Fruit fly (Drosophila melanogaster): Measurements from ENCODE around the gene FarO.

DNA sequence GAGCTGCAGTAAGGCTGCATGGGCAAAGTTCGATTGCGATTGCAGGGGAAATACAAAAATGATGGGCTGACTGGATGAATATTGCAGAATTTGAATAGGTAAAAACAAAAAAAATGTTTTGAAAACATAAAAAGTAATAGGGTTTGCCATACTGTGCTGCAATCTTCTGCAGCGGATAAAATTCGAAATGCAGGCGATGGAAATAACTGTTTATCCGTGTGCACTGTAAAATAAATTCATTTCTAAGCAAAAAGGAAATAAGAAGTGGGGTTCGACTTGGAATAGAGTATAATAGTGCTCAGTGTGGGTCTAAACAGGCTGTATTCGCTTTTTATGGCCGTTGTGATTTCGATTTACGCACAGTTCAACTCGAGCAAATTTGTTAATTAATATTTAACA is 9.9 kb downstream of the FarO start, which contains the start of gene CG14053:
- no peak for TF ChIP-seq pan (optimal IDR thresholded peaks at IDR 0.05)
- no peak for TF ChIP-seq psq (optimal IDR thresholded peaks at IDR 0.05)
- no peak for TF ChIP-seq Dll (optimal IDR thresholded peaks at IDR 0.05)
- no peak for TF ChIP-seq usp (GFP tag; optimal IDR thresholded peaks at IDR 0.05)
- no peak for TF ChIP-seq CG8478 (optimal IDR thresholded peaks at IDR 0.05)

Measured in whole organism.